Worm (Caenorhabditis elegans): ENCODE data around the gene T10B10.4.

Gene T10B10.4

DNA sequence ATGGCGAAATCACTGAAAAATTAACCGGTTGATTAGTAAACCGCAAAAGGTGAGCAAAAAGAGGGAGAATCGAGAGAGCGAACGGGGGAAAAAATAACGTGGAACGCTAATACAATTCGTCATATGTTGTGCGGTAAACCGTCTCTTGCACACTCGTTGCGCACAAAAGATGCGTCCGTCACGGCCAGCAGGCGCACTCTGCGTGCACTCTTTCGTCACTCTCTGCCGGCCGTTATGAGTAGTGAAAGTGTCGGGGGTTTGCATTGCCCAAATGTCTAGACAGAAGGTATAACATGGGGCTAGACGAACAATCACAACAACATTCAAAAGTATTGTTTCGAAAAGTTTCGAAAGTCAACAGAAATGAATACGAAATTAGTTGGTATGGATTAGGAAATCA is 8.5 kb upstream of the T10B10.4 start, which contains the start of gene pkhm-2:
Gene pkhm-2, minus strand, starts transcription at position 12 of the 400 bp plus-strand sequence.
- no peak for TF ChIP-seq tab-1 (GFP tag; IDR thresholded peaks at IDR 0.05)
- TF ChIP-seq klf-2 (GFP tag; conservative IDR thresholded peaks at IDR 0.05): 0 out of 2 replicates have a peak, but pooled peaks have one; percentile 4
- no peak for TF ChIP-seq ref-1 (GFP tag; conservative IDR thresholded peaks at IDR 0.05)
- TF ChIP-seq med-1 (GFP tag; optimal IDR thresholded peaks at IDR 0.05; ENCODE audit: insufficient read depth): no peak
- peak; percentile 45 for TF ChIP-seq cog-1 (tag; optimal IDR thresholded peaks at IDR 0.05)
- TF ChIP-seq T22C8.4 (GFP tag; IDR thresholded peaks at IDR 0.05): no peak
- TF ChIP-seq ztf-23 (GFP tag; IDR thresholded peaks at IDR 0.05): peak; percentile 74
- no peak for TF ChIP-seq ztf-29 (GFP tag; IDR thresholded peaks at IDR 0.05)
- peak; percentile 84 for TF ChIP-seq flt-1 (GFP tag; IDR thresholded peaks at IDR 0.05)

DNA sequence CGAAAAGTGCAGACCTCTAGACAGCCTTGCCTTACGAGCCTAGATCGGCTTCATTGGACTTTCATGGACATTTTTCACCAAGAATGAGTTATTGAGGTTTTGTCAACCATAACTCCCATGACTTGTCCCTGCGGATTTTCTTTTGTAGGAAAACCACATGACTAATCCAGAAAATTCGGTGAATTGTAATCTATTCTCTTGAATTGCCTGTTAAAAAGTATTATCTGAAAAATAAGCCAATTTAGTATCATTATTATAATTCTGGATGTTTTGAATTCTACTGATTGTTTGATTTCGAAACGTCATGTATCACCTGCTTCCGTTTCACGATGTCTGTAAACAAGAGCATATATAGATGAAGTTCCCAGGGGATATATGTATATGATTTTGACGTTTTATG is 1.4 kb upstream of the T10B10.4 start:
- TF ChIP-seq cog-1 (tag; optimal IDR thresholded peaks at IDR 0.05) (no peak), T22C8.4 (GFP tag; IDR thresholded peaks at IDR 0.05) (no peak), klf-2 (GFP tag; conservative IDR thresholded peaks at IDR 0.05) (no peak), ref-1 (GFP tag; conservative IDR thresholded peaks at IDR 0.05) (no peak), ztf-23 (GFP tag; IDR thresholded peaks at IDR 0.05) (no peak), tab-1 (GFP tag; IDR thresholded peaks at IDR 0.05) (no peak)

- TF ChIP-seq med-1 (GFP tag; optimal IDR thresholded peaks at IDR 0.05; ENCODE audit: insufficient read depth) (no peak), tab-1 (GFP tag; IDR thresholded peaks at IDR 0.05) (0 out of 2 replicates have a peak, but pooled peaks have one; percentile 26), cog-1 (tag; optimal IDR thresholded peaks at IDR 0.05) (peak; percentile 29)
Observed at ce11 chrX:15188986-15189675, 792 bp upstream of the T10B10.4 start.

DNA sequence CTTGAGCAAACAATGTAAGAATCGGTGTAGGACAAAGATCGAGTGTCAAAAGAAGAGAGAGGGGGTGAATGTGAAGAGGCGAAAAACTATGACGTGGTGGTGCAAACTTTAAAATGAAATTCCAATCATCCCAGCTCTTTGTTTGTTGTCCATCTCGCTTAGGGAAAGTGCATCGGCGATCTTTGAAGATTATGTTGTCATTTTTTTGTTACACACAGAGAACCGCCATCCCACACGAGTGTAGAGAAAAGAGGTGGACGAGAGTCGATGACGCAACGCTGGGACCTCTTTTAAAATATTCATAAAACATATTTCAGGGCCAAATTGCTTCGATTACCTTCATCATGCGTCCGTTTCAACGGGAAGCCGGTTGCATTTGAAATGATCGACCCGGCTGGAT is 1.4 kb downstream of the T10B10.4 start:
- TF ChIP-seq ztf-29 (GFP tag; IDR thresholded peaks at IDR 0.05) (no peak), flt-1 (GFP tag; IDR thresholded peaks at IDR 0.05) (no peak), ztf-23 (GFP tag; IDR thresholded peaks at IDR 0.05) (no peak), T22C8.4 (GFP tag; IDR thresholded peaks at IDR 0.05) (no peak), ref-1 (GFP tag; conservative IDR thresholded peaks at IDR 0.05) (no peak), cog-1 (tag; optimal IDR thresholded peaks at IDR 0.05) (no peak), klf-2 (GFP tag; conservative IDR thresholded peaks at IDR 0.05) (no peak), med-1 (GFP tag; optimal IDR thresholded peaks at IDR 0.05; ENCODE audit: insufficient read depth) (no peak), tab-1 (GFP tag; IDR thresholded peaks at IDR 0.05) (no peak)

- TF ChIP-seq med-1 (GFP tag; optimal IDR thresholded peaks at IDR 0.05; ENCODE audit: insufficient read depth): no peak
- TF ChIP-seq ztf-29 (GFP tag; IDR thresholded peaks at IDR 0.05): no peak
- TF ChIP-seq flt-1 (GFP tag; IDR thresholded peaks at IDR 0.05): no peak
- no peak for TF ChIP-seq T22C8.4 (GFP tag; IDR thresholded peaks at IDR 0.05)
- TF ChIP-seq ref-1 (GFP tag; conservative IDR thresholded peaks at IDR 0.05): no peak
- no peak for TF ChIP-seq ztf-23 (GFP tag; IDR thresholded peaks at IDR 0.05)
- TF ChIP-seq klf-2 (GFP tag; conservative IDR thresholded peaks at IDR 0.05): no peak
- TF ChIP-seq tab-1 (GFP tag; IDR thresholded peaks at IDR 0.05): no peak
- no peak for TF ChIP-seq cog-1 (tag; optimal IDR thresholded peaks at IDR 0.05)
Observed at ce11 chrX:15194283-15194682, 4.4 kb downstream of the T10B10.4 start, which contains the start of gene phat-6. Gene phat-6 (minus strand): TSS chrX:15194383.

- TF ChIP-seq med-1 (GFP tag; optimal IDR thresholded peaks at IDR 0.05; ENCODE audit: insufficient read depth) (no peak), flt-1 (GFP tag; IDR thresholded peaks at IDR 0.05) (no peak), cog-1 (tag; optimal IDR thresholded peaks at IDR 0.05) (no peak), T22C8.4 (GFP tag; IDR thresholded peaks at IDR 0.05) (no peak), ref-1 (GFP tag; conservative IDR thresholded peaks at IDR 0.05) (no peak), ztf-29 (GFP tag; IDR thresholded peaks at IDR 0.05) (no peak), klf-2 (GFP tag; conservative IDR thresholded peaks at IDR 0.05) (no peak), ztf-23 (GFP tag; IDR thresholded peaks at IDR 0.05) (no peak), tab-1 (GFP tag; IDR thresholded peaks at IDR 0.05) (no peak)
Observed at ce11 chrX:15199052-15199451, 9.1 kb downstream of the T10B10.4 start, which contains the start of gene snt-7. Gene snt-7 (minus strand): TSS chrX:15199152.

DNA sequence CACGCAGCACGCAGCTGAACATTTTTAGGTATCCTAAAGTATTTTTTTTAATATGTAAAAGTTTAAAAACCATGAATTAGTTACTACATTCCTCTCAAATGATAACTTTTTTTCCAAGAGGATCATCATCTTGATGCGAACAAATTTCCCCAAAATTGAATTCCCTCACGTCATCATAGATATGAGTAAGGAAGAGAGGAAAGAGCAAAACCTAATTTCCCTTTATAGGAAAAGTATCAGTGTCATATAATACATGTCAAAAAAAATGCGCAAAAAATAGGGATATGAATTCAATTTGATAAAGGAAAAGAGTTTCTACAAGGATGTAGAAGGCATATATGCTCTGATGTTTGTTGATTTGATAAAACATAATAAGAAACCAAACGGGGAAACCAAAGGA is 10.2 kb downstream of the T10B10.4 start:
- TF ChIP-seq T22C8.4 (GFP tag; IDR thresholded peaks at IDR 0.05) (no peak), ref-1 (GFP tag; conservative IDR thresholded peaks at IDR 0.05) (no peak), ztf-23 (GFP tag; IDR thresholded peaks at IDR 0.05) (no peak), tab-1 (GFP tag; IDR thresholded peaks at IDR 0.05) (no peak), med-1 (GFP tag; optimal IDR thresholded peaks at IDR 0.05; ENCODE audit: insufficient read depth) (no peak), flt-1 (GFP tag; IDR thresholded peaks at IDR 0.05) (no peak), cog-1 (tag; optimal IDR thresholded peaks at IDR 0.05) (no peak), ztf-29 (GFP tag; IDR thresholded peaks at IDR 0.05) (no peak), klf-2 (GFP tag; conservative IDR thresholded peaks at IDR 0.05) (no peak)

- TF ChIP-seq ref-1 (GFP tag; conservative IDR thresholded peaks at IDR 0.05) (0 out of 2 replicates have a peak, but pooled peaks have one; percentile 13), ztf-29 (GFP tag; IDR thresholded peaks at IDR 0.05) (no peak), tab-1 (GFP tag; IDR thresholded peaks at IDR 0.05) (no peak; the same call in none of the 2 replicates), ztf-23 (GFP tag; IDR thresholded peaks at IDR 0.05) (0 out of 2 replicates have a peak, but pooled peaks have one; percentile 49), med-1 (GFP tag; optimal IDR thresholded peaks at IDR 0.05; ENCODE audit: insufficient read depth) (no peak), T22C8.4 (GFP tag; IDR thresholded peaks at IDR 0.05) (peak; percentile 28; the same call in 1 of the 2 replicates), flt-1 (GFP tag; IDR thresholded peaks at IDR 0.05) (peak; percentile 79), cog-1 (tag; optimal IDR thresholded peaks at IDR 0.05) (no peak), klf-2 (GFP tag; conservative IDR thresholded peaks at IDR 0.05) (no peak)
Observed at ce11 chrX:15200720-15201119, 10.8 kb downstream of the T10B10.4 start.

ce11 chrX:15213182-15213829 is 23.4 kb downstream of the T10B10.4 start, which contains the start of the genes H03A11.13 and famk-1:
Gene H03A11.13 (minus strand): TSS chrX:15213232.
Gene famk-1 (minus strand): TSS chrX:15213259.
- TF ChIP-seq T22C8.4 (GFP tag; IDR thresholded peaks at IDR 0.05) (no peak), klf-2 (GFP tag; conservative IDR thresholded peaks at IDR 0.05) (no peak), cog-1 (tag; optimal IDR thresholded peaks at IDR 0.05) (no peak), ref-1 (GFP tag; conservative IDR thresholded peaks at IDR 0.05) (no peak), tab-1 (GFP tag; IDR thresholded peaks at IDR 0.05) (no peak), ztf-29 (GFP tag; IDR thresholded peaks at IDR 0.05) (no peak), flt-1 (GFP tag; IDR thresholded peaks at IDR 0.05) (no peak)
